Worm (Caenorhabditis elegans) whole organism, L2 larva: Measurements from ENCODE around the gene frl-1.

Experiments used
- C34F6.9 ChIP-seq: fragments of 150-350 bp; optimal IDR thresholded peaks from 2 replicates; lab custom pipeline; 2014; ENCODE audit warnings: missing biosample characterization, missing genetic modification characterization
- R02D3.7 ChIP-seq: fragments of 150-350 bp; optimal IDR thresholded peaks from 2 replicates; lab custom pipeline; 2014; ENCODE audit warnings: missing biosample characterization, missing genetic modification characterization
- Y55F3AM.14 ChIP-seq: fragments of 200-800 bp; sonication (Bioruptor generic); optimal IDR thresholded peaks from 2 replicates; lab custom pipeline; 2018; ENCODE audit warnings: mild to moderate bottlenecking, missing genetic modification characterization, missing compliant biosample characterization
- ZK546.5 ChIP-seq: sonication (generic microtip); optimal IDR thresholded peaks from 2 replicates; lab custom pipeline; 2017; ENCODE audit warnings: missing biosample characterization, missing genetic modification characterization
- alr-1 ChIP-seq: fragments of 150-350 bp; optimal IDR thresholded peaks from 2 replicates; lab custom pipeline; 2014; ENCODE audit warnings: missing biosample characterization, missing genetic modification characterization
- aly-2 ChIP-seq: fragments of 150-350 bp; optimal IDR thresholded peaks from 2 replicates; lab custom pipeline; 2014; ENCODE audit warnings: missing biosample characterization, missing genetic modification characterization
- blmp-1 ChIP-seq: sonication (generic microtip); optimal IDR thresholded peaks from 2 replicates; lab custom pipeline; 2017; ENCODE audit warnings: missing genetic modification characterization, mild to moderate bottlenecking, missing compliant biosample characterization, antibody characterized with exemption, moderate library complexity; ENCODE audit not compliant: insufficient read depth
- ceh-16 ChIP-seq: fragments of 150-350 bp; optimal IDR thresholded peaks from 2 replicates; lab custom pipeline; 2014; ENCODE audit warnings: missing biosample characterization, missing genetic modification characterization
- ceh-82 ChIP-seq: fragments of 150-350 bp; optimal IDR thresholded peaks from 2 replicates; lab custom pipeline; 2014; ENCODE audit warnings: missing biosample characterization, missing genetic modification characterization
- crh-2 ChIP-seq: sonication (generic microtip); optimal IDR thresholded peaks from 2 replicates; lab custom pipeline; 2017; ENCODE audit warnings: missing biosample characterization, missing genetic modification characterization
- dmd-4 ChIP-seq: sonication (generic microtip); optimal IDR thresholded peaks from 2 replicates; lab custom pipeline; 2017; ENCODE audit warnings: missing biosample characterization, missing genetic modification characterization
- egl-27 ChIP-seq: sonication (generic microtip); optimal IDR thresholded peaks from 3 replicates; lab custom pipeline; 2017; ENCODE audit warnings: missing biosample characterization, missing genetic modification reagents, missing genetic modification characterization
- fos-1 ChIP-seq: fragments of 150-350 bp; optimal IDR thresholded peaks from 2 replicates; lab custom pipeline; 2014; ENCODE audit warnings: missing biosample characterization, missing genetic modification characterization
- lin-11 ChIP-seq: fragments of 150-350 bp; sonication (generic microtip); optimal IDR thresholded peaks from 2 replicates; lab custom pipeline; 2014; ENCODE audit warnings: missing biosample characterization, missing genetic modification characterization, inconsistent platforms, mixed read lengths
- lin-39 ChIP-seq: fragments of 150-350 bp; optimal IDR thresholded peaks from 2 replicates; lab custom pipeline; 2014; ENCODE audit warnings: missing biosample characterization, missing genetic modification reagents, missing genetic modification characterization
- lsy-2 ChIP-seq, 2 experiments: fragments of 150-350 bp in 1 of 2; sonication (generic microtip) in 1 of 2; optimal IDR thresholded peaks; 2 replicates each; lab custom pipeline; 2014 to 2017; ENCODE audit warnings: missing biosample characterization in 2 of 2, missing genetic modification characterization in 2 of 2
- mab-5 ChIP-seq: fragments of 150-350 bp; optimal IDR thresholded peaks from 2 replicates; lab custom pipeline; 2014; ENCODE audit warnings: missing biosample characterization, missing genetic modification characterization
- mbf-1 ChIP-seq: sonication (generic microtip); optimal IDR thresholded peaks from 2 replicates; lab custom pipeline; 2017; ENCODE audit warnings: missing biosample characterization, missing genetic modification characterization
- mdl-1 ChIP-seq, 2 experiments: fragments of 150-350 bp in 1 of 2; sonication (generic microtip) in 1 of 2; optimal IDR thresholded peaks; 2 replicates each; lab custom pipeline; 2017; ENCODE audit warnings: missing biosample characterization in 2 of 2, missing genetic modification characterization in 2 of 2
- nhr-11 ChIP-seq: fragments of 150-350 bp; optimal IDR thresholded peaks from 2 replicates; lab custom pipeline; 2014; ENCODE audit warnings: missing biosample characterization, missing genetic modification characterization
- nhr-21 ChIP-seq: fragments of 150-350 bp; optimal IDR thresholded peaks from 2 replicates; lab custom pipeline; 2014; ENCODE audit warnings: missing biosample characterization, missing genetic modification characterization
- nhr-23 ChIP-seq: fragments of 150-350 bp; optimal IDR thresholded peaks from 2 replicates; lab custom pipeline; 2014; ENCODE audit warnings: missing biosample characterization, missing genetic modification reagents, missing genetic modification characterization
- nhr-237 ChIP-seq: fragments of 150-350 bp; optimal IDR thresholded peaks from 2 replicates; lab custom pipeline; 2014; ENCODE audit warnings: missing biosample characterization, missing genetic modification characterization
- nhr-25 ChIP-seq: fragments of 150-350 bp; sonication (generic microtip); optimal IDR thresholded peaks from 3 replicates; lab custom pipeline; 2014; ENCODE audit warnings: missing biosample characterization, missing genetic modification characterization
- peb-1 ChIP-seq: fragments of 150-350 bp; optimal IDR thresholded peaks from 2 replicates; lab custom pipeline; 2014; ENCODE audit warnings: missing biosample characterization, missing genetic modification characterization
- sem-4 ChIP-seq: fragments of 150-350 bp; optimal IDR thresholded peaks from 2 replicates; lab custom pipeline; 2014; ENCODE audit warnings: missing biosample characterization, missing genetic modification reagents, missing genetic modification characterization
- skn-1 ChIP-seq: sonication (generic microtip); optimal IDR thresholded peaks from 2 replicates; lab custom pipeline; 2017; ENCODE audit warnings: missing biosample characterization, missing genetic modification characterization
- sma-9 ChIP-seq, 2 experiments: fragments of 150-350 bp in 1 of 2; sonication (generic microtip) in 1 of 2; optimal IDR thresholded peaks; 2 replicates each; lab custom pipeline; 2014 to 2016; ENCODE audit warnings: missing genetic modification characterization in 2 of 2, mild to moderate bottlenecking in 1 of 2, missing biosample characterization in 1 of 2, missing compliant biosample characterization in 1 of 2, missing genetic modification reagents in 1 of 2, moderate library complexity in 1 of 2
- unc-39 ChIP-seq: fragments of 150-350 bp; optimal IDR thresholded peaks from 2 replicates; lab custom pipeline; 2014; ENCODE audit warnings: missing biosample characterization, missing genetic modification characterization
- zag-1 ChIP-seq: fragments of 150-350 bp; optimal IDR thresholded peaks from 2 replicates; lab custom pipeline; 2014; ENCODE audit warnings: missing biosample characterization, missing genetic modification characterization
- ztf-1 ChIP-seq: fragments of 200-800 bp; sonication (Bioruptor generic); conservative IDR thresholded peaks from 2 replicates; pipeline ENCODE4 v1.3.6; 2022; ENCODE audit warnings: missing genetic modification characterization, missing compliant biosample characterization
- ztf-11 ChIP-seq: sonication (generic microtip); optimal IDR thresholded peaks from 2 replicates; lab custom pipeline; 2017; ENCODE audit warnings: missing biosample characterization, missing genetic modification characterization
- ztf-4 ChIP-seq: fragments of 150-350 bp; optimal IDR thresholded peaks from 2 replicates; lab custom pipeline; 2014; ENCODE audit warnings: missing biosample characterization, missing genetic modification characterization

The frl-1 gene

ce11 chrIII:2110249-2110648 lies 13.7 kb upstream of the frl-1 start, which contains the start of gene Y48G9A.7:
Gene Y48G9A.7, plus strand, starts transcription at chrIII:2110549.
- no peak for TF ChIP-seq crh-2
- no peak for TF ChIP-seq C34F6.9
- no peak for TF ChIP-seq nhr-25
- TF ChIP-seq unc-39 (tag; lab: Kevin White, UChicago), result no peak
- TF ChIP-seq nhr-11, result no peak
- TF ChIP-seq R02D3.7 (tag; lab: Kevin White, UChicago), result no peak
- no peak for TF ChIP-seq zag-1 (tag; lab: Kevin White, UChicago)
- TF ChIP-seq alr-1 (tag; lab: Kevin White, UChicago), result no peak
- no peak for TF ChIP-seq lin-11
- no peak for TF ChIP-seq lsy-2 (tag; optimal IDR thresholded peaks at IDR 0.05; lab: Kevin White, UChicago)

- no peak for TF ChIP-seq ceh-82 (tag; lab: Kevin White, UChicago)
- TF ChIP-seq ZK546.5 (tag; lab: Kevin White, UChicago), result no peak
- no peak for TF ChIP-seq lsy-2 (tag; optimal IDR thresholded peaks at IDR 0.05; lab: Kevin White, UChicago)
- TF ChIP-seq blmp-1 (tag; lab: Kevin White, UChicago), result no peak
- TF ChIP-seq sma-9 (GFP tag; optimal IDR thresholded peaks at IDR 0.05; lab: Kevin White, UChicago), result no peak
- TF ChIP-seq sma-9 (tag; optimal IDR thresholded peaks at IDR 0.05; lab: Kevin White, UChicago), result no peak
- no peak for TF ChIP-seq peb-1
- TF ChIP-seq R02D3.7 (tag; lab: Kevin White, UChicago), result no peak
- no peak for TF ChIP-seq mdl-1 (tag; optimal IDR thresholded peaks at IDR 0.05; lab: Kevin White, UChicago)
- no peak for TF ChIP-seq ztf-11 (tag; lab: Kevin White, UChicago)
- TF ChIP-seq lin-11, result no peak
Observed at ce11 chrIII:2111376-2111775, 12.6 kb upstream of the frl-1 start.

- TF ChIP-seq ztf-4 (tag; lab: Kevin White, UChicago), result no peak
Observed at ce11 chrIII:2112009-2112408, 11.9 kb upstream of the frl-1 start.

DNA sequence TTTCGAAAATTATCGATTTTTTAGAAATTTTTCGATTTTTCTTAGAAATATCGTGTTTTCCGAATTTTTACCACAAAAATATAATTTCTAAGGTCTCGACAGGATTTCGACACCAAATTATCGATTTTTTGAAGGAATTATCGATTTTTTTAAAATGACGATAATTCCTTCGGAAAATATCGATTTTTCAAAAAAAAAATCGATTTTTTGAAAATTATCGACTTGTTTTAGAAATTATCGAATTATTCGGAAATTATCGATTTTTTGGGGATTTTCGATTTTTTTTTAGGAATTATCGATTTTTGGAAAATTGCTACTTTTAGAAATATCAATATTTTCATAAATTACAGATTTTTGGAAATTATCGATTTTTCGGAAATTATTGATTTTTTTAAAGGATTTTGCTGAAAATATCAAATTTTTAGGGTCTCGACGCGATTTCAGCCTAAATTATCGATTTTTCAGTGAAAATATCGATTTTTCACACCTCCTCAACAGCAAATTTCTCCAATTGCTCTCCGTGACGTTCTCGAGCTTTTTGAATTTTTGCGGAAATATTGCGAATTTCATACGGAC lies 11.2 kb upstream of the frl-1 start:
- no peak for TF ChIP-seq dmd-4
- TF ChIP-seq aly-2, result no peak
- no peak for TF ChIP-seq mab-5
- TF ChIP-seq blmp-1 (tag; lab: Kevin White, UChicago), result no peak
- TF ChIP-seq R02D3.7 (tag; lab: Kevin White, UChicago), result no peak
- no peak for TF ChIP-seq lin-39 (tag; lab: Kevin White, UChicago)
- no peak for TF ChIP-seq nhr-25
- no peak for TF ChIP-seq Y55F3AM.14 (GFP tag; lab: Kevin White, UChicago)
- TF ChIP-seq fos-1 (tag; lab: Kevin White, UChicago), result no peak
- TF ChIP-seq ztf-4 (tag; lab: Kevin White, UChicago), result no peak
- TF ChIP-seq sma-9 (GFP tag; optimal IDR thresholded peaks at IDR 0.05; lab: Kevin White, UChicago), result no peak
- no peak for TF ChIP-seq sma-9 (tag; optimal IDR thresholded peaks at IDR 0.05; lab: Kevin White, UChicago)

ce11 chrIII:2115322-2115721 lies 8.6 kb upstream of the frl-1 start:
- TF ChIP-seq crh-2, result no peak
- TF ChIP-seq dmd-4, result no peak
- no peak for TF ChIP-seq ZK546.5 (tag; lab: Kevin White, UChicago)
- no peak for TF ChIP-seq nhr-11
- TF ChIP-seq mbf-1, result no peak
- no peak for TF ChIP-seq ztf-11 (tag; lab: Kevin White, UChicago)
- no peak for TF ChIP-seq nhr-21 (tag; lab: Kevin White, UChicago)
- no peak for TF ChIP-seq ceh-16 (tag; lab: Kevin White, UChicago)
- TF ChIP-seq skn-1 (tag; lab: Kevin White, UChicago), result no peak
- no peak for TF ChIP-seq nhr-25
- TF ChIP-seq nhr-23 (tag; lab: Kevin White, UChicago), result no peak
- TF ChIP-seq ztf-1 (GFP tag; lab: Robert Waterston, UW), result no peak
- no peak for TF ChIP-seq unc-39 (tag; lab: Kevin White, UChicago)
- TF ChIP-seq sma-9 (GFP tag; optimal IDR thresholded peaks at IDR 0.05; lab: Kevin White, UChicago), result no peak
- no peak for TF ChIP-seq sma-9 (tag; optimal IDR thresholded peaks at IDR 0.05; lab: Kevin White, UChicago)
- TF ChIP-seq ztf-4 (tag; lab: Kevin White, UChicago), result no peak
- no peak for TF ChIP-seq egl-27 (tag; lab: Kevin White, UChicago)
- TF ChIP-seq sem-4, result no peak
- TF ChIP-seq nhr-237 (tag; lab: Kevin White, UChicago), result no peak
- TF ChIP-seq ceh-82 (tag; lab: Kevin White, UChicago), result no peak
- TF ChIP-seq fos-1 (tag; lab: Kevin White, UChicago), result no peak
